Worm (Caenorhabditis elegans) whole organism, early embryonic: ENCODE measurements around the gene asp-19.
"Not testable (repeated sequence)": the region's sequence is repeated elsewhere in the genome, so short reads cannot be mapped to it uniquely, and the experiment has no call there.

Experiments used
- aly-1 ChIP-seq: sonication (generic microtip); optimal IDR thresholded peaks from 2 replicates; lab custom pipeline; 2016; ENCODE audit warnings: missing genetic modification characterization, missing compliant biosample characterization
- ama-1 ChIP-seq: fragments of 150-350 bp; optimal IDR thresholded peaks from 2 replicates; lab custom pipeline; 2014
- ceh-36 ChIP-seq: sonication (generic microtip); optimal IDR thresholded peaks from 2 replicates; lab custom pipeline; 2016; ENCODE audit warnings: missing genetic modification characterization, inconsistent platforms, missing compliant biosample characterization
- ets-7 ChIP-seq: sonication (generic microtip); optimal IDR thresholded peaks from 2 replicates; lab custom pipeline; 2016; ENCODE audit warnings: missing genotype, missing genetic modification characterization, missing compliant biosample characterization
- flt-1 ChIP-seq: fragments of 200-800 bp; sonication (Bioruptor generic); IDR thresholded peaks from 2 replicates; pipeline ENCODE4 v1.3.6; 2022; ENCODE audit warnings: missing genetic modification characterization, missing compliant biosample characterization
- hmg-4 ChIP-seq: fragments of 200-800 bp; sonication (Bioruptor generic); optimal IDR thresholded peaks from 2 replicates; lab custom pipeline; 2018; ENCODE audit warnings: mild to moderate bottlenecking, missing genetic modification characterization, missing compliant biosample characterization
- hnd-1 ChIP-seq: sonication (generic microtip); optimal IDR thresholded peaks from 2 replicates; lab custom pipeline; 2016; ENCODE audit warnings: missing genetic modification characterization, missing compliant biosample characterization
- pes-1 ChIP-seq: fragments of 200-800 bp; sonication (Bioruptor generic); IDR thresholded peaks from 2 replicates; pipeline ENCODE4 v1.3.6; 2022; ENCODE audit warnings: missing genetic modification reagents, missing genetic modification characterization, missing compliant biosample characterization
- sea-1 ChIP-seq: fragments of 200-800 bp; sonication (Bioruptor generic); conservative IDR thresholded peaks from 2 replicates; pipeline ENCODE4 v1.3.6; 2022; ENCODE audit warnings: missing genetic modification characterization, missing compliant biosample characterization
- tra-4 ChIP-seq: sonication (generic microtip); optimal IDR thresholded peaks from 2 replicates; lab custom pipeline; 2017; ENCODE audit warnings: missing genetic modification characterization, missing compliant biosample characterization

DNA sequence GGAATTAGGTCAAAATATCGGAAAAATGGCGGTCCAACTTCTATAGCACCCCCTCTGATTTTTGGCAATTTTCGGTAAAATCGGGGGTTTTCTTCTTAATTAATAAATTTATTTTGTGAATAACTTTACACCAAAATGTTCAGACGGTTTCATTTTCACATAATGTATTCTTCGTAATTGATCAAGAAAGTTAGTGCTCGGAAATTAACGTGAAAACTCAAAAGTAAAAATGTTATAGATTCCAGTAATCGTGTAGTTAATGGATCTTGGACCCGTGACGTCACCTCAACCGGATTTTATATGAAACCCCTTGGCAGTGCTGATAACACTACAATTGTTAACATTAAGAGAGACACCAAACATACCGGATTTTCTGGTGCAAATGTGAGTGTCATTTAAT is 32.9 kb upstream of the asp-19 start, which contains the start of gene F11D11.22:
- TF ChIP-seq sea-1 (GFP tag; lab: Robert Waterston, UW); pes-1 (GFP tag; lab: Robert Waterston, UW); ceh-36 (tag; lab: Kevin White, UChicago); aly-1; ama-1 (lab: Kevin White, UChicago); ets-7 (tag; lab: Kevin White, UChicago); hmg-4 (GFP tag; lab: Kevin White, UChicago); flt-1 (GFP tag; lab: Robert Waterston, UW); hnd-1 (tag; lab: Kevin White, UChicago); tra-4: not testable (repeated sequence)
